Worm (Caenorhabditis elegans) whole organism, L4 larva: ENCODE measurements around the gene hlb-1.

Experiments used
- lin-39 ChIP-seq: fragments of 150-350 bp; optimal IDR thresholded peaks from 2 replicates; lab custom pipeline; 2014; ENCODE audit warnings: missing biosample characterization, missing genetic modification reagents, missing genetic modification characterization
- nhr-42 ChIP-seq: fragments of 200-800 bp; sonication (Bioruptor generic); IDR thresholded peaks from 2 replicates; pipeline ENCODE4 v1.3.6; 2022; ENCODE audit warnings: missing genetic modification characterization, missing compliant biosample characterization
- nhr-48 ChIP-seq: sonication (generic microtip); optimal IDR thresholded peaks from 2 replicates; lab custom pipeline; 2016; ENCODE audit warnings: mild to moderate bottlenecking, missing genetic modification characterization, missing compliant biosample characterization
- nhr-77 ChIP-seq: fragments of 150-350 bp; optimal IDR thresholded peaks from 2 replicates; lab custom pipeline; 2014; ENCODE audit warnings: missing biosample characterization, missing genetic modification characterization
- pha-4 ChIP-seq, 2 experiments: fragments of 150-350 bp in 1 of 2; fragments of 200-800 bp in 1 of 2; sonication (Bioruptor generic) in 1 of 2; IDR thresholded peaks in 1 of 2; optimal IDR thresholded peaks in 1 of 2; 2 replicates each; pipeline versions ENCODE4 v1.3.6 to Lab custom; 2014 to 2022; ENCODE audit warnings: missing genetic modification characterization in 2 of 2, missing genetic modification reagents in 2 of 2, missing biosample characterization in 1 of 2, missing compliant biosample characterization in 1 of 2
- skn-1 ChIP-seq: fragments of 150-350 bp; optimal IDR thresholded peaks from 2 replicates; lab custom pipeline; 2014; ENCODE audit warnings: missing biosample characterization, missing genetic modification characterization
- unc-62 ChIP-seq, 3 experiments: fragments of 150-350 bp in 1 of 3; sonication (generic microtip); optimal IDR thresholded peaks in 2 of 3; peaks in 1 of 3; 1 replicate in 1 of 3; 2 replicates in 2 of 3; lab custom pipeline; 2014 to 2017; ENCODE audit warnings: missing biosample characterization in 3 of 3, missing genetic modification characterization in 3 of 3, missing genetic modification reagents in 3 of 3, missing genotype in 1 of 3

DNA sequence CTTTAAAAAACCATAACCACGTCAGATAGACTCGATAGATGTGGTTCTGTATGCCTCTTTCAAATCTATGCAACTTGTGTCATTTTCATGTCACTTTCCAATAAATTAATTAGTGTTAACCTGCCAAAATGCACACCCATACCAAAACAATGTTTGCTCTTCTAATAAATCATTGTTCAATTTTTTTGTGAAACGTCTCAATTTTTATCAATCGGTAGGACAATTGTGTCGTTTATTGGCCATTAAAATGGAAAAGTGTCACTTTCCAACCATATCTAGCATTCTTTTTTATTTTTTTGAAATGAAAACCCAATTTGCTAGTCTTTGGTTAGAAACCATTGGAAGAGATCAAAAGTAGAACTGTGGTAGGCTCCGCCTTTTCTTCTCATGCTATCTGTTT lies 32.2 kb downstream of the hlb-1 start:
- TF ChIP-seq pha-4 (GFP tag; IDR thresholded peaks at IDR 0.05; lab: Robert Waterston, UW) (no peak), pha-4 (tag; optimal IDR thresholded peaks at IDR 0.05; lab: Kevin White, UChicago) (no peak), skn-1 (tag; lab: Kevin White, UChicago) (no peak), nhr-42 (no peak), nhr-77 (tag; lab: Kevin White, UChicago) (no peak), lin-39 (tag; lab: Kevin White, UChicago) (no peak), nhr-48 (tag; lab: Kevin White, UChicago) (no peak), unc-62 (GFP tag; optimal IDR thresholded peaks at IDR 0.05 in 1 of 2; lab: Kevin White, UChicago) (no peak), unc-62 (tag; optimal IDR thresholded peaks at IDR 0.05; lab: Kevin White, UChicago) (no peak)
